Worm (Caenorhabditis elegans): Measurements from ENCODE around the gene T05G5.4.

T05G5.4 gene

DNA sequence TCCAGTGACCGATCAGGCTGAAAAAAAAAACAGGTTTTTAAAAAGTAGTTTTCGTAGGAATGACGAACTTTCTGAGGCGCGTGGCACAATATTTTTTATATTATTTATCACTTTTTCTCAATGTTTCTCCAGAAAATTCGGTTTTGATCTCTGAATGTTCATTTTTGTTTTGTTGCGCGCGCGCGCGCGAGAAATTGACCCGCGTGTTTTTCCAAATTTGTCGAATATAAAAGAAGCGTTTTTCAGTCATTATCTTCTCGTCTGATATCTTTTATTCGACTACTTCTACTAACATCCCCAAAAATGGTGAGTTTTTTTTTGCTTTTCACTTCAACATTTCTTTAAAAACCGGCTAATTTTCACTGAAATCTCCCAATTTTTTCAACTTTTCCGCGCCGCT lies 10.1 kb downstream of the T05G5.4 start, which contains the start of gene rmd-1:
Gene rmd-1, plus strand, starts transcription at position 247 of the 400 bp plus-strand sequence.
- TF ChIP-seq arid-1 (GFP tag; conservative IDR thresholded peaks at IDR 0.05) (no peak), unc-130 (GFP tag; optimal IDR thresholded peaks at IDR 0.05) (no peak), lin-38 (GFP tag; IDR thresholded peaks at IDR 0.05) (peak; percentile 51)

- TF ChIP-seq spr-3 (GFP tag; optimal IDR thresholded peaks at IDR 0.05) (no peak), lin-1 (GFP tag; IDR thresholded peaks at IDR 0.05) (no peak), lir-3 (tag; optimal IDR thresholded peaks at IDR 0.05) (no peak), gei-8 (GFP tag; optimal IDR thresholded peaks at IDR 0.05) (no peak), aha-1 (tag) (peak; percentile 22), F37D6.2 (tag; optimal IDR thresholded peaks at IDR 0.05) (no peak), ces-1 (GFP tag; optimal IDR thresholded peaks at IDR 0.05) (no peak), tag-97 (GFP tag; IDR thresholded peaks at IDR 0.05) (no peak)
These were observed 11.4 kb downstream of the T05G5.4 start for ce11 chrIII:9760184-9760583.

- TF ChIP-seq lsy-2 (tag; optimal IDR thresholded peaks at IDR 0.05) (no peak), aha-1 (tag) (peak; percentile 13), gei-8 (GFP tag; optimal IDR thresholded peaks at IDR 0.05) (no peak), mes-2 (tag; optimal IDR thresholded peaks at IDR 0.05; ENCODE audit: poor library complexity, severe bottlenecking) (peak; percentile 9)
These were observed 13.5 kb downstream of the T05G5.4 start, which contains the start of gene gcc-2 for ce11 chrIII:9762093-9762748. Gene gcc-2 (minus strand): TSS chrIII:9762143.

- TF ChIP-seq mxl-2 (GFP tag; conservative IDR thresholded peaks at IDR 0.05) (no peak), ctbp-1 (GFP tag; IDR thresholded peaks at IDR 0.05) (0 out of 2 replicates have a peak, but pooled peaks have one; percentile 7), nhr-48 (tag; optimal IDR thresholded peaks at IDR 0.05) (no peak), hmg-1.1 (GFP tag; IDR thresholded peaks at IDR 0.05) (0 out of 2 replicates have a peak, but pooled peaks have one; percentile 18), fos-1 (tag; optimal IDR thresholded peaks at IDR 0.05) (no peak), zag-1 (tag; optimal IDR thresholded peaks at IDR 0.05) (no peak), jun-1 (tag; optimal IDR thresholded peaks at IDR 0.05) (no peak), unc-62 (GFP tag; optimal IDR thresholded peaks at IDR 0.05 in 1 of 2) (peak in 1 of 2 experiments; percentile 68), unc-62 (tag; optimal IDR thresholded peaks at IDR 0.05) (no peak), Y5F2A.4 (GFP tag; optimal IDR thresholded peaks at IDR 0.05) (no peak), spr-3 (GFP tag; optimal IDR thresholded peaks at IDR 0.05) (no peak), dmd-9 (GFP tag; IDR thresholded peaks at IDR 0.05) (no peak), mdt-29 (GFP tag; IDR thresholded peaks at IDR 0.05) (peak; percentile 15; the same call in 1 of the 2 replicates), dmd-8 (GFP tag; IDR thresholded peaks at IDR 0.05) (no peak), pha-4 (GFP tag; IDR thresholded peaks at IDR 0.05) (no peak), pha-4 (tag; optimal IDR thresholded peaks at IDR 0.05) (no peak), sdz-12 (GFP tag; optimal IDR thresholded peaks at IDR 0.05) (no peak), daf-8 (GFP tag; IDR thresholded peaks at IDR 0.05) (no peak), egl-27 (tag; optimal IDR thresholded peaks at IDR 0.05) (no peak), set-16 (GFP tag; IDR thresholded peaks at IDR 0.05) (peak; percentile 62; the same call in 1 of the 2 replicates), egl-43 (GFP tag; IDR thresholded peaks at IDR 0.05) (peak; percentile 53)
These were observed 16.0 kb downstream of the T05G5.4 start for ce11 chrIII:9764718-9765117.

ce11 chrIII:9765465-9765900 lies 16.7 kb downstream of the T05G5.4 start:
- TF ChIP-seq spr-1 (tag; optimal IDR thresholded peaks at IDR 0.05) (peak; percentile 95), jun-1 (tag; optimal IDR thresholded peaks at IDR 0.05) (peak; percentile 95), dmd-8 (GFP tag; IDR thresholded peaks at IDR 0.05) (0 out of 2 replicates have a peak, but pooled peaks have one; percentile 56), ztf-11 (tag; optimal IDR thresholded peaks at IDR 0.05) (no peak), rbr-2 (tag; optimal IDR thresholded peaks at IDR 0.05) (peak; percentile 98), T20F7.1 (GFP tag; optimal IDR thresholded peaks at IDR 0.05) (peak; percentile 92), lim-7 (GFP tag; IDR thresholded peaks at IDR 0.05) (peak; percentile 65), spr-3 (GFP tag; optimal IDR thresholded peaks at IDR 0.05) (peak; percentile 98), nhr-102 (tag; optimal IDR thresholded peaks at IDR 0.05) (peak; percentile 98), ztf-7 (tag; optimal IDR thresholded peaks at IDR 0.05) (peak; percentile 88), nhr-42 (GFP tag; IDR thresholded peaks at IDR 0.05) (peak; percentile 97), ceh-28 (tag; optimal IDR thresholded peaks at IDR 0.05) (no peak), ceh-20 (GFP tag; IDR thresholded peaks at IDR 0.05) (peak; percentile 98), zag-1 (tag; optimal IDR thresholded peaks at IDR 0.05) (peak; percentile 80), dve-1 (tag; optimal IDR thresholded peaks at IDR 0.05; ENCODE audit: insufficient read depth) (peak; percentile 99)
